Worm (Caenorhabditis elegans) whole organism, early embryonic: Measurements from ENCODE around the gene mom-1.

Experiments used
- F13C5.2 ChIP-seq: sonication (generic microtip); optimal IDR thresholded peaks from 2 replicates; lab custom pipeline; 2017; ENCODE audit warnings: mild to moderate bottlenecking, missing genetic modification characterization, inconsistent platforms, missing compliant biosample characterization
- aly-1 ChIP-seq: sonication (generic microtip); optimal IDR thresholded peaks from 2 replicates; lab custom pipeline; 2016; ENCODE audit warnings: missing genetic modification characterization, missing compliant biosample characterization
- ama-1 ChIP-seq: fragments of 150-350 bp; optimal IDR thresholded peaks from 2 replicates; lab custom pipeline; 2014
- ceh-13 ChIP-seq: fragments of 200-800 bp; sonication (Bioruptor generic); optimal IDR thresholded peaks from 2 replicates; lab custom pipeline; 2018; ENCODE audit warnings: mild to moderate bottlenecking, missing genetic modification characterization, missing compliant biosample characterization
- ceh-36 ChIP-seq: sonication (generic microtip); optimal IDR thresholded peaks from 2 replicates; lab custom pipeline; 2016; ENCODE audit warnings: missing genetic modification characterization, inconsistent platforms, missing compliant biosample characterization
- flt-1 ChIP-seq: fragments of 200-800 bp; sonication (Bioruptor generic); IDR thresholded peaks from 2 replicates; pipeline ENCODE4 v1.3.6; 2022; ENCODE audit warnings: missing genetic modification characterization, missing compliant biosample characterization
- hmbx-1 ChIP-seq: sonication (generic microtip); optimal IDR thresholded peaks from 2 replicates; lab custom pipeline; 2016; ENCODE audit warnings: mild to moderate bottlenecking, missing genetic modification characterization, missing compliant biosample characterization
- pes-1 ChIP-seq: fragments of 200-800 bp; sonication (Bioruptor generic); IDR thresholded peaks from 2 replicates; pipeline ENCODE4 v1.3.6; 2022; ENCODE audit warnings: missing genetic modification reagents, missing genetic modification characterization, missing compliant biosample characterization
- scrt-1 ChIP-seq: fragments of 200-800 bp; sonication (Bioruptor generic); IDR thresholded peaks from 2 replicates; pipeline ENCODE4 v1.3.6; 2022; ENCODE audit warnings: missing genetic modification characterization, missing compliant biosample characterization
- sea-1 ChIP-seq: fragments of 200-800 bp; sonication (Bioruptor generic); conservative IDR thresholded peaks from 2 replicates; pipeline ENCODE4 v1.3.6; 2022; ENCODE audit warnings: missing genetic modification characterization, missing compliant biosample characterization
- tbx-37 ChIP-seq: fragments of 200-800 bp; sonication (Bioruptor generic); conservative IDR thresholded peaks from 2 replicates; pipeline ENCODE4 v1.3.6; 2022; ENCODE audit warnings: missing genetic modification reagents, missing genetic modification characterization, missing compliant biosample characterization

- TF ChIP-seq hmbx-1 (tag; lab: Kevin White, UChicago): no peak
- TF ChIP-seq ama-1 (lab: Kevin White, UChicago): no peak
- TF ChIP-seq ceh-36 (tag; lab: Kevin White, UChicago): no peak
- TF ChIP-seq ceh-13 (GFP tag; lab: Kevin White, UChicago): no peak
- no peak for TF ChIP-seq sea-1 (GFP tag; lab: Robert Waterston, UW)
- TF ChIP-seq tbx-37 (GFP tag; lab: Robert Waterston, UW): no peak
- TF ChIP-seq aly-1 (tag; lab: Kevin White, UChicago): no peak
- TF ChIP-seq scrt-1 (GFP tag; lab: Robert Waterston, UW): no peak
- TF ChIP-seq flt-1: no peak
- TF ChIP-seq F13C5.2: no peak
- no peak for TF ChIP-seq pes-1
Measured at ce11 chrX:6289038-6289437, 3.9 kb upstream of the mom-1 start.
